Worm (Caenorhabditis elegans) whole organism, midembryonic: Measurements from ENCODE around the gene T05B4.13.

ENCODE experiments used
- T22C8.4 ChIP-seq: fragments of 200-800 bp; sonication (Bioruptor generic); IDR thresholded peaks from 2 replicates; pipeline ENCODE4 v1.3.6; 2022; ENCODE audit warnings: missing genetic modification characterization, missing compliant biosample characterization
- cog-1 ChIP-seq: sonication (generic microtip); optimal IDR thresholded peaks from 2 replicates; lab custom pipeline; 2016; ENCODE audit warnings: missing genetic modification characterization, missing compliant biosample characterization
- flt-1 ChIP-seq: fragments of 200-800 bp; sonication (Bioruptor generic); IDR thresholded peaks from 2 replicates; pipeline ENCODE4 v1.3.6; 2022; ENCODE audit warnings: missing genetic modification characterization, missing compliant biosample characterization
- klf-2 ChIP-seq: fragments of 200-800 bp; sonication (Bioruptor generic); conservative IDR thresholded peaks from 2 replicates; pipeline ENCODE4 v1.3.6; 2022; ENCODE audit warnings: missing genetic modification reagents, missing genetic modification characterization, missing compliant biosample characterization
- med-1 ChIP-seq: sonication (generic microtip); optimal IDR thresholded peaks from 2 replicates; lab custom pipeline; 2017; ENCODE audit warnings: missing genetic modification characterization, mild to moderate bottlenecking, missing compliant biosample characterization, antibody characterized with exemption, missing genetic modification reagents; ENCODE audit not compliant: insufficient read depth
- ref-1 ChIP-seq: fragments of 200-800 bp; sonication (Bioruptor generic); conservative IDR thresholded peaks from 2 replicates; pipeline ENCODE4 v1.3.6; 2022; ENCODE audit warnings: missing genetic modification reagents, missing genetic modification characterization, missing compliant biosample characterization
- tab-1 ChIP-seq: fragments of 200-800 bp; sonication (Bioruptor generic); IDR thresholded peaks from 2 replicates; pipeline ENCODE4 v1.3.6; 2022; ENCODE audit warnings: missing genetic modification characterization, missing compliant biosample characterization
- ztf-23 ChIP-seq: fragments of 200-800 bp; sonication (Bioruptor generic); IDR thresholded peaks from 2 replicates; pipeline ENCODE4 v1.3.6; 2022; ENCODE audit warnings: missing genetic modification reagents, missing genetic modification characterization, missing compliant biosample characterization
- ztf-29 ChIP-seq: fragments of 200-800 bp; sonication (Bioruptor generic); IDR thresholded peaks from 2 replicates; pipeline ENCODE4 v1.3.6; 2022; ENCODE audit warnings: missing genetic modification reagents, missing genetic modification characterization, missing compliant biosample characterization

Gene T05B4.13

ce11 chrV:4151400-4151799 lies 24.1 kb upstream of the T05B4.13 start:
- TF ChIP-seq T22C8.4 (GFP tag; lab: Robert Waterston, UW) = no peak
- TF ChIP-seq ref-1 (GFP tag; lab: Robert Waterston, UW) = no peak
- no peak for TF ChIP-seq cog-1 (tag; lab: Kevin White, UChicago)
- TF ChIP-seq ztf-29 (GFP tag; lab: Robert Waterston, UW) = no peak
- no peak for TF ChIP-seq ztf-23
- TF ChIP-seq tab-1 = peak; percentile 47; the same call in 1 of the 2 replicates
- no peak for TF ChIP-seq med-1 (GFP tag; lab: Kevin White, UChicago)
- no peak for TF ChIP-seq klf-2
- TF ChIP-seq flt-1 = peak; percentile 48; the same call in 1 of the 2 replicates

DNA sequence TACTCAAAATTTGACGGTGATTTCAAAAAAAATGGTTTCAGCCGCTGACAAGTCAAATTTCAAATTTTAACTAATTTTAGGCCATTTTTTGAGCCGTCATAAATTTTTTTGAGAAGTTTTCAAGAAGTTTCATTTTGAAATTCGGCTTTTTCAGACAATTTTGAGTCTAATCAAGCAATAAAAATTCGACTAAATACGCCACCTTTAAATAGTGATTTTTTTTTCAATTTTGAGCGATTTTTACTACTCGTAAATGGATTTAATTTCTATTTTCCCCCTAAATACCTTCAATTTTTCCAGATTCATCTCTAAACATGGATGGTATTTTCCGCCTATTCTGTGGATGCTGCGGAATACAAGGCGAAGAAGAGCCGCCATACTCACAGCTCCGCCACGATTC lies 16.9 kb upstream of the T05B4.13 start, which contains the start of gene Y45G5AL.1:
TSS of gene Y45G5AL.1 (plus strand) at position 301 of the 400 bp plus-strand sequence.
- TF ChIP-seq flt-1 = no peak
- TF ChIP-seq ztf-29 (GFP tag; lab: Robert Waterston, UW) = no peak
- TF ChIP-seq T22C8.4 (GFP tag; lab: Robert Waterston, UW) = no peak
- TF ChIP-seq klf-2 = no peak
- no peak for TF ChIP-seq med-1 (GFP tag; lab: Kevin White, UChicago)
- TF ChIP-seq ref-1 (GFP tag; lab: Robert Waterston, UW) = no peak
- no peak for TF ChIP-seq tab-1
- no peak for TF ChIP-seq ztf-23
- no peak for TF ChIP-seq cog-1 (tag; lab: Kevin White, UChicago)

- TF ChIP-seq cog-1 (tag; lab: Kevin White, UChicago) (no peak), T22C8.4 (GFP tag; lab: Robert Waterston, UW) (no peak)
These were observed 15.7 kb upstream of the T05B4.13 start for ce11 chrV:4143034-4143433.

- TF ChIP-seq T22C8.4 (GFP tag; lab: Robert Waterston, UW) (no peak), ztf-29 (GFP tag; lab: Robert Waterston, UW) (no peak), ref-1 (GFP tag; lab: Robert Waterston, UW) (no peak), ztf-23 (no peak), cog-1 (tag; lab: Kevin White, UChicago) (no peak), flt-1 (no peak), klf-2 (no peak), tab-1 (no peak), med-1 (GFP tag; lab: Kevin White, UChicago) (no peak)
These were observed 11.4 kb upstream of the T05B4.13 start, which contains the start of gene lgc-29 for ce11 chrV:4138688-4139087. Gene lgc-29 (plus strand): TSS chrV:4138988.

ce11 chrV:4134728-4135127 lies 7.4 kb upstream of the T05B4.13 start, which contains the start of gene lgc-1:
Gene lgc-1 (plus strand): TSS chrV:4135028.
- TF ChIP-seq ztf-23 = no peak

DNA sequence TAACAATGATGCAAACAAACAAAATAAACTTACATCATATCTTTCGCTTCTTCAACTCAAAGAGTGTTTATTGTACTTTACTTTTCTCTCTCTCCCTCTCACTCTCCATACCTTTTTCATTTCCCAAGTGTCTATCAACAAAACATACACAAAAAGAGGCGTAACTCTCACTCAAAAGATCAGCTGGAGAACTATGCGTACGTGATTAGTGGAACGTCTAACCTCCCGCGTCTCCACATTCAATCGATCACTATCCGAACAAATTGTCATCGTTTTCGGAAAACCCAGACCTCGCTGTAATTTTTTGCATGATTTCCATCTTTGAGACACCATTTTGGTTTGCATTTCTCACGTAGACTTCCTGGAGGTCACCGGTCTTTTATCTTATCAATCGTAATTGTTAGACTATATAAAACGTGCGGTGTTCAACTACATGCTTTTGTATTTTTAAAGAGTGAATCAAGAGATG lies 4.2 kb upstream of the T05B4.13 start, which contains the start of gene nhr-57:
TSS of gene nhr-57 (plus strand) at position 419 of the 469 bp plus-strand sequence.
- TF ChIP-seq med-1 (GFP tag; lab: Kevin White, UChicago) (no peak), ztf-23 (no peak), flt-1 (no peak), tab-1 (no peak), ref-1 (GFP tag; lab: Robert Waterston, UW) (no peak), T22C8.4 (GFP tag; lab: Robert Waterston, UW) (no peak), cog-1 (tag; lab: Kevin White, UChicago) (no peak), ztf-29 (GFP tag; lab: Robert Waterston, UW) (no peak), klf-2 (no peak)

DNA sequence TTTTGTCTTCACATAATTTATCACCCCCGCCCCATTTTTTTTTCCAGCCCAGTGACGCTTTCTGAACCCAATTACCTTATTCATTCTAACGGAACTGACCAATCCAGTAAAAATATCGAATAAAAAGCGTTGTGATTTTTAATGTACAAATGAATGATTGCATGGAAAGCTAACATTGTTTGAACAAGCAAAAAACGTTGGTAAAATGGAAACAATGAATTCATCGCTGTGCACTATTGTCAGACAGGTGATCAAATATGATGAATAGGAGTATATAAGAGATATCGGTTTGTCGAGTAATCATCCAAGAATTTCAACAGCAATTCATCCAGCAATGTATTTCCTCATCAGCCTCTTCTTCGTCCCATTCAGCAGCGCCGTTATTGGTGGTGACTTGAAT lies 2.3 kb upstream of the T05B4.13 start, which contains the start of gene phat-4:
TSS of gene phat-4 (plus strand) at position 301 of the 400 bp plus-strand sequence.
- no peak for TF ChIP-seq flt-1
- TF ChIP-seq ztf-23 = no peak
- TF ChIP-seq ztf-29 (GFP tag; lab: Robert Waterston, UW) = no peak
- TF ChIP-seq ref-1 (GFP tag; lab: Robert Waterston, UW) = no peak
- TF ChIP-seq cog-1 (tag; lab: Kevin White, UChicago) = no peak
- TF ChIP-seq tab-1 = no peak
- TF ChIP-seq med-1 (GFP tag; lab: Kevin White, UChicago) = no peak

- no peak for TF ChIP-seq ztf-23
- TF ChIP-seq med-1 (GFP tag; lab: Kevin White, UChicago) = no peak
- no peak for TF ChIP-seq cog-1 (tag; lab: Kevin White, UChicago)
- TF ChIP-seq ztf-29 (GFP tag; lab: Robert Waterston, UW) = no peak
- no peak for TF ChIP-seq T22C8.4 (GFP tag; lab: Robert Waterston, UW)
- TF ChIP-seq klf-2 = no peak
- no peak for TF ChIP-seq flt-1
- TF ChIP-seq tab-1 = no peak
- TF ChIP-seq ref-1 (GFP tag; lab: Robert Waterston, UW) = no peak
These were observed 1.7 kb downstream of the T05B4.13 start, which contains the start of gene T05B4.12 for ce11 chrV:4125552-4126084. Gene T05B4.12 (minus strand): TSS chrV:4126034.

- TF ChIP-seq cog-1 (tag; lab: Kevin White, UChicago) (no peak), klf-2 (no peak), med-1 (GFP tag; lab: Kevin White, UChicago) (no peak), ztf-29 (GFP tag; lab: Robert Waterston, UW) (no peak), ref-1 (GFP tag; lab: Robert Waterston, UW) (no peak), tab-1 (no peak), ztf-23 (no peak), flt-1 (no peak), T22C8.4 (GFP tag; lab: Robert Waterston, UW) (no peak)
These were observed 4.9 kb downstream of the T05B4.13 start, which contains the start of gene phat-5 for ce11 chrV:4122415-4122814. Gene phat-5 (minus strand): TSS chrV:4122515.

- TF ChIP-seq T22C8.4 (GFP tag; lab: Robert Waterston, UW) (no peak), cog-1 (tag; lab: Kevin White, UChicago) (no peak), ref-1 (GFP tag; lab: Robert Waterston, UW) (no peak), med-1 (GFP tag; lab: Kevin White, UChicago) (no peak), flt-1 (no peak)
These were observed 6.7 kb downstream of the T05B4.13 start, which contains the start of gene T05B4.10 for ce11 chrV:4120629-4121028. Gene T05B4.10 (minus strand): TSS chrV:4120729.
